Fruit fly (Drosophila melanogaster) whole organism, embryonic: ENCODE measurements around the gene Sox21a.

Source experiments
- CG10209 ChIP-seq: fragments of 200-800 bp; sonication (Bioruptor generic); optimal IDR thresholded peaks from 3 replicates; lab custom pipeline; 2017; ENCODE audit warnings: missing biosample characterization, mild to moderate bottlenecking, missing genetic modification characterization, missing genetic modification reagents
- CG11723 ChIP-seq: fragments of 200-800 bp; sonication (Bioruptor generic); optimal IDR thresholded peaks from 2 replicates; lab custom pipeline; 2017; ENCODE audit warnings: missing biosample characterization, mild to moderate bottlenecking, missing genetic modification characterization
- CG1602 ChIP-seq: fragments of 200-800 bp; sonication (Bioruptor generic); optimal IDR thresholded peaks from 3 replicates; lab custom pipeline; 2016; ENCODE audit warnings: missing biosample characterization, missing genetic modification characterization
- CG33557 ChIP-seq: fragments of 200-800 bp; sonication (Bioruptor generic); optimal IDR thresholded peaks from 2 replicates; lab custom pipeline; 2019; ENCODE audit warnings: missing biosample characterization, mild to moderate bottlenecking, missing genetic modification characterization, moderate library complexity
- CG4730 ChIP-seq: fragments of 200-800 bp; sonication (Bioruptor generic); IDR thresholded peaks from 2 replicates; pipeline ENCODE4 v1.3.6; 2022; ENCODE audit warnings: missing biosample characterization, missing genetic modification characterization
- az2 ChIP-seq: fragments of 200-800 bp; sonication (Bioruptor generic); optimal IDR thresholded peaks from 3 replicates; lab custom pipeline; 2016; ENCODE audit warnings: missing biosample characterization, missing genetic modification characterization
- corto ChIP-seq: fragments of 200-800 bp; sonication (Bioruptor generic); optimal IDR thresholded peaks from 2 replicates; lab custom pipeline; 2016; ENCODE audit warnings: missing biosample characterization, mild to moderate bottlenecking, missing genetic modification characterization, moderate library complexity
- h ChIP-seq: fragments of >200 bp; optimal IDR thresholded peaks from 2 replicates; lab custom pipeline; 2017
- ttk ChIP-seq: fragments of 200-800 bp; sonication (Bioruptor generic); IDR thresholded peaks from 2 replicates; pipeline ENCODE4 v2.1.2; 2022; ENCODE audit warnings: missing biosample characterization, missing genetic modification characterization

dm6 chr3L:14101421-14102130, 6.3 kb downstream of the Sox21a start:
- peak; percentile 3 for TF ChIP-seq CG10209 (GFP tag; lab: Kevin White, UChicago)
- no peak for TF ChIP-seq CG33557 (GFP tag; lab: Kevin White, UChicago)
- TF ChIP-seq corto (GFP tag; lab: Kevin White, UChicago): no peak
- TF ChIP-seq h (lab: Kevin White, UChicago): no peak
- TF ChIP-seq CG11723: no peak
- TF ChIP-seq ttk (GFP tag; lab: Robert Waterston, UW): peak; percentile 20; the same call in 1 of the 2 replicates
- TF ChIP-seq CG4730 (GFP tag; lab: Robert Waterston, UW): no peak
- peak; percentile 34 for TF ChIP-seq az2
- TF ChIP-seq CG1602 (GFP tag; lab: Kevin White, UChicago): no peak
